Worm (Caenorhabditis elegans) whole organism, mixed stage, embryonic: ENCODE results near the gene jmjd-5.

Experiments used
- bed-3 ChIP-seq: fragments of 200-800 bp; sonication (Bioruptor generic); optimal IDR thresholded peaks from 3 replicates; lab custom pipeline; 2018; ENCODE audit warnings: mild to moderate bottlenecking, missing genetic modification characterization, moderate library complexity, missing compliant biosample characterization
- blmp-1 ChIP-seq: fragments of 150-350 bp; optimal IDR thresholded peaks from 2 replicates; lab custom pipeline; 2014; ENCODE audit warnings: missing biosample characterization, missing genetic modification characterization
- ceh-39 ChIP-seq: fragments of 150-350 bp; optimal IDR thresholded peaks from 2 replicates; lab custom pipeline; 2014; ENCODE audit warnings: missing biosample characterization, missing genetic modification characterization
- ceh-43 ChIP-seq: fragments of 200-800 bp; sonication (Bioruptor generic); optimal IDR thresholded peaks from 2 replicates; lab custom pipeline; 2018; ENCODE audit warnings: mild to moderate bottlenecking, missing genetic modification characterization, moderate library complexity, missing compliant biosample characterization
- ces-1 ChIP-seq: fragments of 150-350 bp; optimal IDR thresholded peaks from 2 replicates; lab custom pipeline; 2014; ENCODE audit warnings: missing biosample characterization, missing genetic modification reagents, missing genetic modification characterization
- cnd-1 ChIP-seq: fragments of 200-800 bp; sonication (Bioruptor generic); optimal IDR thresholded peaks from 2 replicates; lab custom pipeline; 2018; ENCODE audit warnings: mild to moderate bottlenecking, missing genetic modification characterization, missing compliant biosample characterization
- drap-1 ChIP-seq: fragments of 200-800 bp; sonication (Bioruptor generic); optimal IDR thresholded peaks from 3 replicates; lab custom pipeline; 2018; ENCODE audit warnings: mild to moderate bottlenecking, missing genetic modification characterization, missing compliant biosample characterization
- elt-1 ChIP-seq: sonication (generic microtip); optimal IDR thresholded peaks from 2 replicates; lab custom pipeline; 2017; ENCODE audit warnings: missing genetic modification characterization, mild to moderate bottlenecking, missing compliant biosample characterization, antibody characterized with exemption, moderate library complexity, borderline replicate concordance; ENCODE audit not compliant: insufficient read depth
- flh-1 ChIP-seq: fragments of 200-800 bp; sonication (Bioruptor generic); optimal IDR thresholded peaks from 2 replicates; lab custom pipeline; 2018; ENCODE audit warnings: mild to moderate bottlenecking, missing genetic modification characterization, moderate library complexity, missing compliant biosample characterization
- ham-2 ChIP-seq: fragments of 200-800 bp; sonication (Bioruptor generic); optimal IDR thresholded peaks from 2 replicates; lab custom pipeline; 2018; ENCODE audit warnings: mild to moderate bottlenecking, missing genetic modification characterization, missing compliant biosample characterization
- hlh-1 ChIP-seq: fragments of 150-350 bp; optimal IDR thresholded peaks from 2 replicates; lab custom pipeline; 2014; ENCODE audit warnings: missing biosample characterization, missing genetic modification reagents, missing genetic modification characterization
- lin-13 ChIP-seq: fragments of 150-350 bp; optimal IDR thresholded peaks from 2 replicates; lab custom pipeline; 2014; ENCODE audit warnings: missing biosample characterization, missing genetic modification characterization
- lin-32 ChIP-seq: fragments of 200-800 bp; sonication (Bioruptor generic); optimal IDR thresholded peaks from 2 replicates; lab custom pipeline; 2018; ENCODE audit warnings: mild to moderate bottlenecking, missing genetic modification characterization, missing compliant biosample characterization
- mab-5 ChIP-seq: fragments of 150-350 bp; optimal IDR thresholded peaks from 2 replicates; lab custom pipeline; 2014; ENCODE audit warnings: missing biosample characterization, missing genetic modification characterization
- mep-1 ChIP-seq: fragments of 150-350 bp; optimal IDR thresholded peaks from 2 replicates; lab custom pipeline; 2017; ENCODE audit warnings: missing biosample characterization, missing genetic modification reagents, missing genetic modification characterization, inconsistent platforms
- mls-2 ChIP-seq: sonication (generic microtip); optimal IDR thresholded peaks from 2 replicates; lab custom pipeline; 2016; ENCODE audit warnings: mild to moderate bottlenecking, missing genetic modification characterization, moderate library complexity, missing compliant biosample characterization
- nhr-12 ChIP-seq: fragments of 150-350 bp; optimal IDR thresholded peaks from 2 replicates; lab custom pipeline; 2014; ENCODE audit warnings: missing biosample characterization, missing genetic modification characterization
- nhr-237 ChIP-seq: fragments of 150-350 bp; optimal IDR thresholded peaks from 2 replicates; lab custom pipeline; 2014; ENCODE audit warnings: missing biosample characterization, missing genetic modification characterization
- nhr-28 ChIP-seq: fragments of 150-350 bp; optimal IDR thresholded peaks from 2 replicates; lab custom pipeline; 2014; ENCODE audit warnings: missing biosample characterization, missing genetic modification characterization
- pha-4 ChIP-seq: fragments of 150-350 bp; optimal IDR thresholded peaks from 2 replicates; lab custom pipeline; 2018; ENCODE audit warnings: missing biosample characterization, missing genetic modification reagents, missing genetic modification characterization
- snpc-4 ChIP-seq: fragments of 150-350 bp; optimal IDR thresholded peaks from 2 replicates; lab custom pipeline; 2014; ENCODE audit warnings: missing biosample characterization, missing genetic modification characterization
- tbx-8 ChIP-seq: fragments of 200-800 bp; sonication (Bioruptor generic); optimal IDR thresholded peaks from 2 replicates; lab custom pipeline; 2018; ENCODE audit warnings: mild to moderate bottlenecking, missing genetic modification characterization, moderate library complexity, missing compliant biosample characterization
- unc-120 ChIP-seq: sonication (generic microtip); optimal IDR thresholded peaks from 2 replicates; lab custom pipeline; 2017; ENCODE audit warnings: missing genetic modification characterization, missing compliant biosample characterization; ENCODE audit not compliant: poor library complexity, severe bottlenecking
- unc-39 ChIP-seq: fragments of 150-350 bp; optimal IDR thresholded peaks from 2 replicates; lab custom pipeline; 2014; ENCODE audit warnings: missing biosample characterization, missing genetic modification characterization
- unc-62 ChIP-seq: fragments of 150-350 bp; optimal IDR thresholded peaks from 2 replicates; lab custom pipeline; 2014; ENCODE audit warnings: missing biosample characterization, missing genetic modification reagents, missing genetic modification characterization

Gene jmjd-5

ce11 chrV:11146958-11147779 lies 19.9 kb downstream of the jmjd-5 start, which contains the start of the genes T19C4.24 and nlp-33:
Gene T19C4.24, minus strand, starts transcription at chrV:11147008.
Gene nlp-33, plus strand, starts transcription at chrV:11147346.
- TF ChIP-seq lin-32 (no peak), blmp-1 (tag; lab: Kevin White, UChicago) (no peak), drap-1 (GFP tag; lab: Kevin White, UChicago) (no peak), unc-39 (tag; lab: Kevin White, UChicago) (no peak)

- TF ChIP-seq nhr-237 (tag; lab: Kevin White, UChicago) (peak; percentile 16), cnd-1 (tag; lab: Kevin White, UChicago) (no peak)
Observed at ce11 chrV:11147780-11148144, 20.5 kb downstream of the jmjd-5 start.

ce11 chrV:11148971-11149370 lies 21.7 kb downstream of the jmjd-5 start:
- TF ChIP-seq hlh-1 (tag; lab: Kevin White, UChicago): no peak
- TF ChIP-seq cnd-1 (tag; lab: Kevin White, UChicago): no peak
- TF ChIP-seq pha-4 (tag; lab: Kevin White, UChicago): no peak
- TF ChIP-seq blmp-1 (tag; lab: Kevin White, UChicago): peak; percentile 22
- TF ChIP-seq, all 35 proteins: peak for 1

- TF ChIP-seq unc-120 (tag; lab: Kevin White, UChicago): no peak
- no peak for TF ChIP-seq flh-1
- TF ChIP-seq mep-1 (tag; lab: Kevin White, UChicago): no peak
- no peak for TF ChIP-seq mab-5 (tag; lab: Kevin White, UChicago)
- no peak for TF ChIP-seq snpc-4
Observed at ce11 chrV:11149405-11149804, 22.1 kb downstream of the jmjd-5 start, which contains the start of gene T19C4.1. Gene T19C4.1, plus strand, starts transcription at chrV:11149705.

ce11 chrV:11152333-11152732 lies 25.0 kb downstream of the jmjd-5 start, which contains the start of gene srg-39:
Gene srg-39, minus strand, starts transcription at chrV:11152433.
- TF ChIP-seq mls-2 (tag; lab: Kevin White, UChicago): no peak
- no peak for TF ChIP-seq mep-1 (tag; lab: Kevin White, UChicago)
- TF ChIP-seq nhr-237 (tag; lab: Kevin White, UChicago): no peak
- TF ChIP-seq lin-13 (tag; lab: Kevin White, UChicago): no peak
- no peak for TF ChIP-seq ces-1 (GFP tag; lab: Kevin White, UChicago)
- no peak for TF ChIP-seq cnd-1 (tag; lab: Kevin White, UChicago)
- TF ChIP-seq lin-32: no peak
- no peak for TF ChIP-seq nhr-12 (tag; lab: Kevin White, UChicago)
- TF ChIP-seq snpc-4: no peak
- no peak for TF ChIP-seq ceh-43
- no peak for TF ChIP-seq unc-120 (tag; lab: Kevin White, UChicago)
- no peak for TF ChIP-seq bed-3 (GFP tag; lab: Kevin White, UChicago)
- TF ChIP-seq elt-1 (tag; lab: Kevin White, UChicago): no peak
- no peak for TF ChIP-seq ham-2 (GFP tag; lab: Kevin White, UChicago)
- no peak for TF ChIP-seq tbx-8 (GFP tag; lab: Kevin White, UChicago)
- no peak for TF ChIP-seq mab-5 (tag; lab: Kevin White, UChicago)

ce11 chrV:11155553-11155952 lies 28.3 kb downstream of the jmjd-5 start, which contains the start of gene srg-38:
Gene srg-38, minus strand, starts transcription at chrV:11155653.
- no peak for TF ChIP-seq ceh-43

ce11 chrV:11156589-11156988 lies 29.3 kb downstream of the jmjd-5 start:
- TF ChIP-seq nhr-28 (tag; lab: Kevin White, UChicago) (no peak), unc-120 (tag; lab: Kevin White, UChicago) (no peak), ceh-43 (no peak), drap-1 (GFP tag; lab: Kevin White, UChicago) (no peak), blmp-1 (tag; lab: Kevin White, UChicago) (no peak), mls-2 (tag; lab: Kevin White, UChicago) (no peak), unc-62 (no peak), tbx-8 (GFP tag; lab: Kevin White, UChicago) (no peak), ceh-39 (tag; lab: Kevin White, UChicago) (no peak)
- TF ChIP-seq, all 35 proteins: peak for 0
